Fruit fly (Drosophila melanogaster) whole organism, embryonic: Measurements from ENCODE around the gene Oatp33Eb.

Experiments used
- Antp ChIP-seq: fragments of 200-800 bp; sonication (Bioruptor generic); optimal IDR thresholded peaks from 3 replicates; lab custom pipeline; 2016; ENCODE audit warnings: missing biosample characterization, missing genetic modification characterization
- CG10274 ChIP-seq: fragments of 200-800 bp; sonication (Bioruptor generic); optimal IDR thresholded peaks from 3 replicates; lab custom pipeline; 2017; ENCODE audit warnings: missing biosample characterization, mild to moderate bottlenecking, missing genetic modification characterization
- CG11723 ChIP-seq: fragments of 200-800 bp; sonication (Bioruptor generic); optimal IDR thresholded peaks from 2 replicates; lab custom pipeline; 2017; ENCODE audit warnings: missing biosample characterization, mild to moderate bottlenecking, missing genetic modification characterization
- CG12659 ChIP-seq: fragments of 200-800 bp; sonication (Bioruptor generic); optimal IDR thresholded peaks from 3 replicates; lab custom pipeline; 2017; ENCODE audit warnings: mild to moderate bottlenecking, missing biosample characterization, missing genetic modification reagents, missing genetic modification characterization
- CG13287 ChIP-seq: fragments of 200-800 bp; sonication (Bioruptor generic); IDR thresholded peaks from 2 replicates; pipeline ENCODE4 v1.3.6; 2022; ENCODE audit warnings: missing biosample characterization, missing genetic modification characterization; ENCODE audit not compliant: partially characterized antibody
- CG13775 ChIP-seq: fragments of 200-800 bp; sonication (Bioruptor generic); optimal IDR thresholded peaks from 3 replicates; lab custom pipeline; 2017; ENCODE audit warnings: missing biosample characterization, mild to moderate bottlenecking, missing genetic modification characterization
- CG14965 ChIP-seq: fragments of 200-800 bp; sonication (Bioruptor generic); optimal IDR thresholded peaks from 2 replicates; lab custom pipeline; 2016; ENCODE audit warnings: missing biosample characterization, missing genetic modification characterization, borderline replicate concordance
- CG1529 ChIP-seq: fragments of 200-800 bp; sonication (Bioruptor generic); optimal IDR thresholded peaks from 3 replicates; lab custom pipeline; 2018; ENCODE audit warnings: missing biosample characterization, missing genetic modification characterization
- CG15601 ChIP-seq: fragments of 200-800 bp; sonication (Bioruptor generic); optimal IDR thresholded peaks from 3 replicates; lab custom pipeline; 2019; ENCODE audit warnings: missing biosample characterization, mild to moderate bottlenecking, missing genetic modification characterization, moderate library complexity
- CG1603 ChIP-seq: fragments of 200-800 bp; sonication (Bioruptor generic); optimal IDR thresholded peaks from 2 replicates; lab custom pipeline; 2019; ENCODE audit warnings: missing biosample characterization, mild to moderate bottlenecking, missing genetic modification characterization, moderate library complexity
- CG2678 ChIP-seq: fragments of 200-800 bp; sonication (Bioruptor generic); optimal IDR thresholded peaks from 3 replicates; lab custom pipeline; 2019; ENCODE audit warnings: missing biosample characterization, mild to moderate bottlenecking, missing genetic modification characterization, moderate library complexity
- CG30403 ChIP-seq: fragments of 200-800 bp; sonication (Bioruptor generic); optimal IDR thresholded peaks from 3 replicates; lab custom pipeline; 2016; ENCODE audit warnings: missing biosample characterization, missing genetic modification characterization
- CG34376 ChIP-seq: fragments of 200-800 bp; sonication (Bioruptor generic); optimal IDR thresholded peaks from 2 replicates; lab custom pipeline; 2018; ENCODE audit warnings: missing biosample characterization, mild to moderate bottlenecking, missing genetic modification characterization
- CG4730 ChIP-seq: fragments of 200-800 bp; sonication (Bioruptor generic); IDR thresholded peaks from 2 replicates; pipeline ENCODE4 v1.3.6; 2022; ENCODE audit warnings: missing biosample characterization, missing genetic modification characterization
- CG7928 ChIP-seq: fragments of 200-800 bp; sonication (Bioruptor generic); optimal IDR thresholded peaks from 2 replicates; lab custom pipeline; 2017; ENCODE audit warnings: missing biosample characterization, mild to moderate bottlenecking, missing genetic modification characterization
- CG8290 ChIP-seq, 3 experiments: fragments of 200-800 bp; sonication (Bioruptor generic); optimal IDR thresholded peaks; 2 replicates each; lab custom pipeline; 2016 to 2019; ENCODE audit warnings: missing biosample characterization in 3 of 3, missing genetic modification characterization in 3 of 3, mild to moderate bottlenecking in 2 of 3, moderate library complexity in 1 of 3
- Dll ChIP-seq: fragments of 200-800 bp; sonication (Bioruptor generic); IDR thresholded peaks from 4 replicates; pipeline ENCODE4 v1.3.6; 2022; ENCODE audit warnings: missing biosample characterization, missing genetic modification characterization; ENCODE audit not compliant: partially characterized antibody
- H2.0 ChIP-seq: fragments of 200-800 bp; sonication (Bioruptor generic); IDR thresholded peaks from 2 replicates; pipeline ENCODE4 v1.3.6; 2022; ENCODE audit warnings: missing biosample characterization, missing genetic modification characterization
- Hr51 ChIP-seq, 2 experiments: fragments of 200-800 bp; sonication (Bioruptor generic); optimal IDR thresholded peaks; 2 replicates in 1 of 2; 3 replicates in 1 of 2; lab custom pipeline; 2016 to 2018; ENCODE audit warnings: missing biosample characterization in 2 of 2, missing genetic modification characterization in 2 of 2, mild to moderate bottlenecking in 1 of 2, moderate library complexity in 1 of 2
- Hr78 ChIP-seq, 2 experiments: fragments of 200-800 bp in 1 of 2; fragments of >200 bp in 1 of 2; sonication (Bioruptor generic) in 1 of 2; optimal IDR thresholded peaks; 2 replicates each; lab custom pipeline; 2017 to 2019; ENCODE audit warnings: missing biosample characterization in 2 of 2, missing genetic modification characterization in 2 of 2, mild to moderate bottlenecking in 1 of 2, moderate library complexity in 1 of 2
- Jarid2 ChIP-seq: fragments of 200-800 bp; sonication (Bioruptor generic); optimal IDR thresholded peaks from 3 replicates; lab custom pipeline; 2017; ENCODE audit warnings: mild to moderate bottlenecking, missing biosample characterization, missing genetic modification reagents, missing genetic modification characterization
- Nf-YC ChIP-seq: fragments of 200-800 bp; optimal IDR thresholded peaks from 3 replicates; lab custom pipeline; 2019; ENCODE audit warnings: missing biosample characterization, mild to moderate bottlenecking, missing genetic modification characterization, moderate library complexity
- Oaz ChIP-seq: fragments of 200-800 bp; sonication (Bioruptor generic); IDR thresholded peaks from 2 replicates; pipeline ENCODE4 v1.3.6; 2022; ENCODE audit warnings: missing biosample characterization, missing genetic modification characterization
- Trl ChIP-seq, 3 experiments: fragments of >200 bp in 2 of 3; fragments of 200-800 bp in 1 of 3; sonication (Bioruptor generic) in 1 of 3; optimal IDR thresholded peaks; 2 replicates in 1 of 3; 3 replicates in 2 of 3; lab custom pipeline; 2016 to 2017; ENCODE audit warnings: missing biosample characterization in 1 of 3, missing genetic modification characterization in 1 of 3
- Usf ChIP-seq: fragments of 200-800 bp; sonication (Bioruptor generic); optimal IDR thresholded peaks from 2 replicates; lab custom pipeline; 2017; ENCODE audit warnings: missing genotype, missing biosample characterization, missing genetic modification characterization
- bowl ChIP-seq: fragments of 200-800 bp; sonication (Bioruptor generic); IDR thresholded peaks from 2 replicates; pipeline ENCODE4 v1.3.6; 2022; ENCODE audit warnings: missing biosample characterization, missing genetic modification characterization
- cas ChIP-seq: fragments of 200-800 bp; sonication (Bioruptor generic); IDR thresholded peaks from 2 replicates; pipeline ENCODE4 v1.3.6; 2022; ENCODE audit warnings: missing biosample characterization, missing genetic modification characterization
- dan ChIP-seq: fragments of 200-800 bp; sonication (Bioruptor generic); IDR thresholded peaks from 2 replicates; pipeline ENCODE4 v1.3.6; 2022; ENCODE audit warnings: missing biosample characterization, missing genetic modification characterization
- dm ChIP-seq: fragments of 200-800 bp; sonication (Bioruptor generic); optimal IDR thresholded peaks from 3 replicates; lab custom pipeline; 2016; ENCODE audit warnings: missing biosample characterization, missing genetic modification characterization
- dysf ChIP-seq: fragments of 200-800 bp; sonication (Bioruptor generic); IDR thresholded peaks from 3 replicates; pipeline ENCODE4 v1.3.6; 2022; ENCODE audit warnings: missing biosample characterization, missing genetic modification characterization
- ems ChIP-seq: fragments of 200-800 bp; sonication (Bioruptor generic); optimal IDR thresholded peaks from 3 replicates; lab custom pipeline; 2016; ENCODE audit warnings: missing biosample characterization, missing genetic modification characterization
- en ChIP-seq: fragments of 200-800 bp; sonication (Bioruptor generic); optimal IDR thresholded peaks from 2 replicates; lab custom pipeline; 2016; ENCODE audit warnings: missing biosample characterization, missing genetic modification characterization
- esg ChIP-seq: fragments of 200-800 bp; sonication (Bioruptor generic); conservative IDR thresholded peaks from 2 replicates; pipeline ENCODE4 v1.3.6; 2022; ENCODE audit warnings: missing biosample characterization, missing genetic modification characterization
- exex ChIP-seq: fragments of 200-800 bp; sonication (Bioruptor generic); optimal IDR thresholded peaks from 4 replicates; lab custom pipeline; 2018; ENCODE audit warnings: missing biosample characterization, mild to moderate bottlenecking, missing genetic modification characterization, moderate library complexity
- ftz-f1 ChIP-seq: fragments of 200-800 bp; sonication (Bioruptor generic); optimal IDR thresholded peaks from 2 replicates; lab custom pipeline; 2016; ENCODE audit warnings: missing biosample characterization, missing genetic modification characterization
- gcm2 ChIP-seq: fragments of 200-800 bp; sonication (Bioruptor generic); optimal IDR thresholded peaks from 2 replicates; lab custom pipeline; 2016; ENCODE audit warnings: missing biosample characterization, missing genetic modification characterization
- gem ChIP-seq: fragments of 200-800 bp; sonication (Bioruptor generic); optimal IDR thresholded peaks from 2 replicates; lab custom pipeline; 2019; ENCODE audit warnings: missing biosample characterization, mild to moderate bottlenecking, missing genetic modification characterization, moderate library complexity
- gfzf ChIP-seq: fragments of 200-800 bp; sonication (Bioruptor generic); optimal IDR thresholded peaks from 2 replicates; lab custom pipeline; 2016; ENCODE audit warnings: missing biosample characterization, mild to moderate bottlenecking, missing genetic modification characterization, moderate library complexity
- gro ChIP-seq: fragments of 200-800 bp; sonication (Bioruptor generic); optimal IDR thresholded peaks from 2 replicates; lab custom pipeline; 2016; ENCODE audit warnings: missing biosample characterization, missing genetic modification characterization
- hbn ChIP-seq: fragments of 200-800 bp; sonication (Bioruptor generic); IDR thresholded peaks from 2 replicates; pipeline ENCODE4 v1.3.6; 2022; ENCODE audit warnings: missing biosample characterization, missing genetic modification characterization; ENCODE audit not compliant: partially characterized antibody
- knrl ChIP-seq: fragments of 200-800 bp; sonication (Bioruptor generic); IDR thresholded peaks from 3 replicates; pipeline ENCODE4 v1.3.6; 2022; ENCODE audit warnings: missing biosample characterization, missing genetic modification characterization; ENCODE audit not compliant: partially characterized antibody
- pfk ChIP-seq: fragments of 200-800 bp; sonication (Bioruptor generic); optimal IDR thresholded peaks from 2 replicates; lab custom pipeline; 2018; ENCODE audit warnings: missing biosample characterization, mild to moderate bottlenecking, missing genetic modification characterization, moderate library complexity
- sima ChIP-seq: fragments of 200-800 bp; sonication (Bioruptor generic); optimal IDR thresholded peaks from 2 replicates; lab custom pipeline; 2016; ENCODE audit warnings: missing biosample characterization, missing genetic modification characterization
- stwl ChIP-seq: fragments of 200-800 bp; sonication (Bioruptor generic); optimal IDR thresholded peaks from 3 replicates; lab custom pipeline; 2018; ENCODE audit warnings: missing biosample characterization, mild to moderate bottlenecking, missing genetic modification characterization, moderate library complexity
- toy ChIP-seq: fragments of 200-800 bp; sonication (Bioruptor generic); IDR thresholded peaks from 2 replicates; pipeline ENCODE4 v1.3.6; 2022; ENCODE audit warnings: missing biosample characterization, missing genetic modification characterization
- tup ChIP-seq: fragments of 200-800 bp; sonication (Bioruptor generic); optimal IDR thresholded peaks from 2 replicates; lab custom pipeline; 2016; ENCODE audit warnings: missing biosample characterization, mild to moderate bottlenecking, missing genetic modification characterization, moderate library complexity
- z ChIP-seq: fragments of 200-800 bp; sonication (Bioruptor generic); IDR thresholded peaks from 3 replicates; pipeline ENCODE4 v1.3.6; 2022; ENCODE audit warnings: missing biosample characterization, missing genetic modification characterization

The Oatp33Eb gene

dm6 chr2L:12465164-12466011, 17.1 kb downstream of the Oatp33Eb start (continued):
- TF ChIP-seq CG1529 (GFP tag; lab: Kevin White, UChicago) (peak; percentile 31), CG4730 (GFP tag; lab: Robert Waterston, UW) (no peak), CG30403 (no peak), hbn (GFP tag; lab: Robert Waterston, UW) (no peak), dm (GFP tag; lab: Kevin White, UChicago) (no peak), dan (GFP tag; lab: Robert Waterston, UW) (no peak), CG34376 (GFP tag; lab: Kevin White, UChicago) (peak; percentile 78), CG1603 (tag; lab: Kevin White, UChicago) (no peak), ems (GFP tag; lab: Kevin White, UChicago) (no peak), tup (GFP tag; lab: Kevin White, UChicago) (no peak), CG15601 (tag; lab: Kevin White, UChicago) (no peak), Hr78 (GFP tag; optimal IDR thresholded peaks at IDR 0.05; lab: Kevin White, UChicago) (no peak), CG13775 (GFP tag; lab: Kevin White, UChicago) (no peak), esg (GFP tag; lab: Robert Waterston, UW) (no peak), gfzf (GFP tag; lab: Kevin White, UChicago) (no peak), toy (GFP tag; lab: Robert Waterston, UW) (no peak), Nf-YC (tag; lab: Kevin White, UChicago) (no peak), CG7928 (GFP tag; lab: Kevin White, UChicago) (no peak), Oaz (GFP tag; lab: Robert Waterston, UW) (no peak), pfk (peak; percentile 15), exex (tag; lab: Kevin White, UChicago) (peak; percentile 84), CG10274 (GFP tag; lab: Kevin White, UChicago) (no peak), stwl (no peak), gro (GFP tag; lab: Kevin White, UChicago) (no peak), CG13287 (GFP tag; lab: Robert Waterston, UW) (no peak), gcm2 (GFP tag; lab: Kevin White, UChicago) (no peak), Dll (GFP tag; lab: Robert Waterston, UW) (no peak), dysf (no peak), en (GFP tag; lab: Kevin White, UChicago) (no peak), ftz-f1 (GFP tag; lab: Kevin White, UChicago) (no peak), CG14965 (GFP tag; lab: Kevin White, UChicago) (no peak), bowl (GFP tag; lab: Robert Waterston, UW) (no peak), H2.0 (GFP tag; lab: Robert Waterston, UW) (no peak), Usf (no peak), gem (peak; percentile 56), z (GFP tag; lab: Robert Waterston, UW) (0 out of 3 replicates have a peak, but pooled peaks have one; percentile 42), cas (GFP tag; lab: Robert Waterston, UW) (no peak), CG11723 (GFP tag; lab: Kevin White, UChicago) (no peak), Jarid2 (GFP tag; lab: Kevin White, UChicago) (peak; percentile 10), CG2678 (peak; percentile 41), sima (GFP tag; lab: Kevin White, UChicago) (no peak), CG8290 (GFP tag; optimal IDR thresholded peaks at IDR 0.05; lab: Kevin White, UChicago) (no peak), CG8290 (tag; optimal IDR thresholded peaks at IDR 0.05; lab: Kevin White, UChicago) (no peak), Trl (optimal IDR thresholded peaks at IDR 0.05; lab: Kevin White, UChicago) (no peak), Trl (GFP tag; optimal IDR thresholded peaks at IDR 0.05; lab: Kevin White, UChicago) (no peak), Hr51 (GFP tag; optimal IDR thresholded peaks at IDR 0.05; lab: Kevin White, UChicago) (no peak), Antp (GFP tag; lab: Kevin White, UChicago) (no peak), knrl (GFP tag; lab: Robert Waterston, UW) (no peak), CG12659 (GFP tag; lab: Kevin White, UChicago) (peak; percentile 1)
